Worm (Caenorhabditis elegans): ENCODE measurements around the gene cal-3.

cal-3 gene

DNA sequence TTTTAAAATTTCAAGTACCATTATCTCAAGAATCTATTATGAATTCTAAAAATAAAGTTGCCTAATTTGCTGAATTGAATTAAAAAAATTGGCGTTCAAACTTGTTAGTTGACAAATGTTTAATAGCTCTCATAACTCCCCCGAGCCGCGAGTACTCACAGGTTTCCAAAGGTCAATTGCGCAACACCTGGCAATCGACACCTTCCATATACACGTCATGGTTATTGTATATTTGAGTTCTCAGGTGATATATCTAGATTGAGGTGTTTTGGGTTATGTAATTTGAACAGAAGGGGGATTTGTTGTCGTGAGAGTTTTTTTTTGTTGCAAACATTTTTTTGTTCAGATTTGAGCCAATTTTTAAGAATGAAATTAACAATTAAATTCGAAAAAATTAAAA, 9.6 kb upstream of the cal-3 start:
- TF ChIP-seq F37B4.10 (GFP tag; IDR thresholded peaks at IDR 0.05) (no peak), ets-4 (GFP tag; optimal IDR thresholded peaks at IDR 0.05) (no peak), F52B5.7 (tag; optimal IDR thresholded peaks at IDR 0.05) (no peak)

- no peak for TF ChIP-seq B0336.3 (GFP tag; IDR thresholded peaks at IDR 0.05)
- TF ChIP-seq dpl-1 (GFP tag; optimal IDR thresholded peaks at IDR 0.05) = no peak
- TF ChIP-seq F33H1.4 (GFP tag; IDR thresholded peaks at IDR 0.05) = no peak
- TF ChIP-seq B0019.2 (GFP tag; conservative IDR thresholded peaks at IDR 0.05) = no peak
- TF ChIP-seq Y53G8AR.9 (GFP tag; conservative IDR thresholded peaks at IDR 0.05) = no peak
- no peak for TF ChIP-seq mcd-1 (GFP tag; IDR thresholded peaks at IDR 0.05)
- no peak for TF ChIP-seq lir-1 (GFP tag; conservative IDR thresholded peaks at IDR 0.05)
- TF ChIP-seq let-607 (tag; optimal IDR thresholded peaks at IDR 0.05) = no peak
Observed at ce11 chrIV:3844004-3844403, 9.0 kb upstream of the cal-3 start.

ce11 chrIV:3843019-3843527, 8.1 kb upstream of the cal-3 start:
- TF ChIP-seq B0019.2 (GFP tag; conservative IDR thresholded peaks at IDR 0.05) (no peak), nfyb-1 (GFP tag; IDR thresholded peaks at IDR 0.05) (no peak), madf-3 (GFP tag; IDR thresholded peaks at IDR 0.05) (no peak), repo-1 (tag; optimal IDR thresholded peaks at IDR 0.05) (no peak), egrh-3 (GFP tag; IDR thresholded peaks at IDR 0.05) (no peak), sptf-2 (GFP tag; optimal IDR thresholded peaks at IDR 0.05) (no peak)

DNA sequence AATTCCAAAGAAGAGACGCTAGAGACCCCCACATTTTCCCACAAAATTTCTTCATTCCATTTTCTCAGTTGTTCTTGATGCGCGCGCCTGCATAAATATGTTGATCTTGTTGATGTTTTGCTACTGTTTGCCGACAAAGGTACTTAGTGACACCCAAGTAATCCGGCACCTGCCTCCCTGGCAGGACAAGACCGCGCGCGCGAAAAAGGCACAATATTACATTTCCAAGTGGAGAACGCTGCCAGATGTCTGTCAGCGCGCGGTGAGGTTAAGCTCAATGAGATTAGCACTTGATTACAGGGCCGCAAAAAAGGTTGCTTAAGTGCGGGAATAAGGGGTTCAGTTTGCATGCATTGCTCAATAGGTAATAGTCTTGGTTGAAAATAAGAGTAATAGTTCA, 6.6 kb upstream of the cal-3 start:
- no peak for TF ChIP-seq F22D6.2 (tag; optimal IDR thresholded peaks at IDR 0.05)
- TF ChIP-seq dpl-1 (GFP tag; optimal IDR thresholded peaks at IDR 0.05) = no peak
- no peak for TF ChIP-seq Y67H2A.10 (GFP tag; conservative IDR thresholded peaks at IDR 0.05)
- no peak for TF ChIP-seq ztf-6 (GFP tag; IDR thresholded peaks at IDR 0.05)
- no peak for TF ChIP-seq F55B11.4 (tag; optimal IDR thresholded peaks at IDR 0.05; ENCODE audit: borderline replicate concordance, insufficient read depth)
- TF ChIP-seq ZK185.1 (tag; optimal IDR thresholded peaks at IDR 0.05; ENCODE audit: poor library complexity, severe bottlenecking) = no peak
- no peak for TF ChIP-seq F33H1.4 (GFP tag; IDR thresholded peaks at IDR 0.05)
- TF ChIP-seq T07F8.4 (tag; optimal IDR thresholded peaks at IDR 0.05) = no peak
- no peak for TF ChIP-seq mes-4 (tag; optimal IDR thresholded peaks at IDR 0.05)
- TF ChIP-seq tbx-9 (tag; optimal IDR thresholded peaks at IDR 0.05; ENCODE audit: borderline replicate concordance) = no peak
- TF ChIP-seq lsy-27 (tag; optimal IDR thresholded peaks at IDR 0.05; ENCODE audit: borderline replicate concordance, insufficient read depth) = no peak
- no peak for TF ChIP-seq tbp1 (GFP tag; optimal IDR thresholded peaks at IDR 0.05)
- no peak for TF ChIP-seq T26A5.8 (tag; optimal IDR thresholded peaks at IDR 0.05)
- TF ChIP-seq ztf-18 (tag; optimal IDR thresholded peaks at IDR 0.05) = no peak
- no peak for TF ChIP-seq K12H6.12 (tag; optimal IDR thresholded peaks at IDR 0.05)
- no peak for TF ChIP-seq ets-4 (GFP tag; optimal IDR thresholded peaks at IDR 0.05)
- TF ChIP-seq madf-6 (GFP tag; IDR thresholded peaks at IDR 0.05) = no peak
- TF ChIP-seq mxl-1 (tag; optimal IDR thresholded peaks at IDR 0.05) = no peak
- TF ChIP-seq F57C9.4 (tag; optimal IDR thresholded peaks at IDR 0.05) = no peak
- TF ChIP-seq attf-3 (GFP tag; conservative IDR thresholded peaks at IDR 0.05) = no peak

ce11 chrIV:3840480-3840879, 5.5 kb upstream of the cal-3 start:
- no peak for TF ChIP-seq let-607 (tag; optimal IDR thresholded peaks at IDR 0.05)
- no peak for TF ChIP-seq athp-1 (tag; optimal IDR thresholded peaks at IDR 0.05)
- no peak for TF ChIP-seq aptf-3 (GFP tag; IDR thresholded peaks at IDR 0.05)
